Fruit fly (Drosophila melanogaster): ENCODE measurements around the gene CHOp24.

CHOp24 gene

DNA sequence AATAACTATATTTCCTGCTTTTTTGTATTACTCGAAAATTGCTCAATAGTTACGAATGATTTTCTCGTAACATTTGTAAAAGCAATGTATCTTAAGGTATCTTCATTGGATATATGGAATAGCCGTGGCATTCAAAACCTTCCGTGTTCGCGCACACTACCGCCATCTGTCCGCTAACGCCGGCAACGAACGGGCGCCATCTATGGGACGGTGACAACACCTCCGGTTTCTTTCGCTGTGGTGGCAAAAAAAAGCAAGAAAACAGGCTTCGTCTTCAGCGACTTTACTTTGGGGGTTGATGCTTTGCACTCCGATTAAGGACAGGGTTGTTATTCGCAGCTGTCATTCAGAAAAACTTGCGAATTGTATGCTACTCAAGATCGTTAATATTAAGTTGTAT lies 33.6 kb upstream of the CHOp24 start (continued):
- TF ChIP-seq CG3032 (tag; optimal IDR thresholded peaks at IDR 0.05) (no peak), CG11762 (GFP tag; optimal IDR thresholded peaks at IDR 0.05; ENCODE audit: insufficient read depth) (no peak), dac (GFP tag; optimal IDR thresholded peaks at IDR 0.05) (peak; percentile 61), esn (GFP tag; optimal IDR thresholded peaks at IDR 0.05) (peak; percentile 62), achi (GFP tag; optimal IDR thresholded peaks at IDR 0.05) (peak; percentile 59), CG7368 (GFP tag; optimal IDR thresholded peaks at IDR 0.05) (peak; percentile 56), CG8632 (GFP tag; optimal IDR thresholded peaks at IDR 0.05) (no peak), Met (GFP tag; optimal IDR thresholded peaks at IDR 0.05) (peak; percentile 46), Ets21C (GFP tag; optimal IDR thresholded peaks at IDR 0.05) (no peak), Eip93F (GFP tag; optimal IDR thresholded peaks at IDR 0.05) (no peak), CG6792 (GFP tag; optimal IDR thresholded peaks at IDR 0.05) (peak; percentile 43), CG6276 (GFP tag; optimal IDR thresholded peaks at IDR 0.05) (no peak), CG1621 (tag; optimal IDR thresholded peaks at IDR 0.05) (peak; percentile 39), lz (GFP tag; optimal IDR thresholded peaks at IDR 0.05) (peak; percentile 59), Lpt (GFP tag; optimal IDR thresholded peaks at IDR 0.05) (no peak), Eip78C (GFP tag) (peak; percentile 71), Blimp-1 (GFP tag; optimal IDR thresholded peaks at IDR 0.05) (no peak), CG11294 (GFP tag; IDR thresholded peaks at IDR 0.05) (no peak), dsx (GFP tag; optimal IDR thresholded peaks at IDR 0.05; ENCODE audit: poor library complexity, severe bottlenecking) (no peak), CG10669 (GFP tag; optimal IDR thresholded peaks at IDR 0.05) (peak; percentile 19)

DNA sequence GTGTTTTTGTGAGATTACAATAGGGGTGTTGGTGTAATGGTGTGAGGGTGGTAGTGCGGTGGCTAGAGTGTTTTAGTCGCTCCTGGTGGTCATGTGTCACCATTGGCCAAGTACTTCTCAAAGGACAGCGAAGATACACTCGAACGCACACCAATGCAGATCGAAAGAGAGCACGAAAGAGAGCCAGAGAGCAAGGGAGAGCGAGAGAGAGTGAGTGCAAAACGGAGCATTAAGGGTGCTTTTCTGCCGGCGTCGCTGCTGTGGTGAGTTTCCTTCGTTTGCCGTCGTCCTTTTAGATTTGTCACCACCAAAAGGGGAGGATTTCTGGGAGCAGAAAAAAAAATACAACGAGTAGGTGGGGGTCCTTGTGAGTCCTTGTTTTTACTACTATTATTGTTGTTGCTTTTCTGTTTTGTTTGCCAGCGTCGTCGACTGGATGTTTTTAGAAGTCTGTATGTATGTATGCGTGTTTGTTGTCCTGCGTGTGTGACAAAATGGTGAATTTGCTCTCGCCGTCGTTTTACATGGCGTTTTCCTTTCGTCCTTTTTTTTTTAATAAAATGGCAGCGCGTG lies 32.5 kb upstream of the CHOp24 start:
- TF ChIP-seq vri (GFP tag; optimal IDR thresholded peaks at IDR 0.05), result no peak

DNA sequence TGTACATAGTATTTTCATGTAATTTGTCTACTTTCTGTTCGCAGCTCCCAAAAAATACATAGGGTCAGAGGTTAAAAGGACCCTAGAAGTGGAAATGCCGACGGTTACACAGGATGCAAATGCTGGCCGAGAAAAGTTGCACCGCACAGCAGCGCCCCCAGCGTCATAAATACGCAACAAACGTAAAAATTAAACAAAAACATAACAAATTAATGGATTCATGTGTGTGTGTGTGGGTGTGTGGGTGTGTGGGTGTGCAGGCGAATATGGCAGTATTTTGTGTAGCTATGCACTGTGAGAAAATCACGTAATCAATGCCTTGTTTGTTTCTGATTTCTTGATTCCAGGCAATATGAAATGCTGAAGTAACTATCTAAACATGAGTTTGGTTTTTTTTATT lies 29.1 kb upstream of the CHOp24 start:
- TF ChIP-seq CG6792 (GFP tag; optimal IDR thresholded peaks at IDR 0.05) (no peak), eg (GFP tag; IDR thresholded peaks at IDR 0.05) (no peak), CG34406 (GFP tag; optimal IDR thresholded peaks at IDR 0.05) (no peak), cyc (GFP tag; optimal IDR thresholded peaks at IDR 0.05) (no peak), pdm3 (GFP tag; optimal IDR thresholded peaks at IDR 0.05) (no peak), Eip93F (GFP tag; optimal IDR thresholded peaks at IDR 0.05) (no peak), net (GFP tag; optimal IDR thresholded peaks at IDR 0.05) (no peak), CG15336 (GFP tag; IDR thresholded peaks at IDR 0.05) (no peak)

DNA sequence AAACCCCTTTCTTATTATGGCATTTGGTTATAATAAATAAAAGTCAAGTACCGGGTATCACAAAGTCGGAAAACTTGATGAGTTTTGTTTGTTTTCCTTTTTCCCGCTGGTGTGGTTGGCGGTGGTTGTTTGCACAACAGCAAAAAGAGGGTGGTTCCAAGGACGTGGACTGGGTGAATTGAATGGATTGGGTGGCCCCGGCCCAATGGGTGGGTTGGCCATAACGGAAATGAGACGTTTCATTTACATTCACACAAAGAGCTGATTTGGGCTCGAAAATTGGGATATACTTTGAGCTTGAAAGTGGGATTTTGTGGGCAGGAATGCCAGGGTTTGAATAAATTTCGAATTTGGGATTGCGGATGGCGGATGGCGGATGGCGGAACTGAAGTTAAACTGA lies 19.8 kb upstream of the CHOp24 start:
- no peak for TF ChIP-seq vri (GFP tag; optimal IDR thresholded peaks at IDR 0.05)
- TF ChIP-seq CG10631 (GFP tag; optimal IDR thresholded peaks at IDR 0.05), result no peak
- TF ChIP-seq spab (GFP tag; optimal IDR thresholded peaks at IDR 0.05), result no peak
- TF ChIP-seq CG9139 (GFP tag; optimal IDR thresholded peaks at IDR 0.05), result no peak
- no peak for TF ChIP-seq CG6276 (GFP tag; optimal IDR thresholded peaks at IDR 0.05)
- no peak for TF ChIP-seq Blimp-1 (GFP tag; optimal IDR thresholded peaks at IDR 0.05)
- TF ChIP-seq cyc (GFP tag; optimal IDR thresholded peaks at IDR 0.05), result no peak
- no peak for TF ChIP-seq CG15336 (GFP tag; IDR thresholded peaks at IDR 0.05)
- TF ChIP-seq esn (GFP tag; optimal IDR thresholded peaks at IDR 0.05), result no peak
- TF ChIP-seq Hr4 (GFP tag; optimal IDR thresholded peaks at IDR 0.05), result no peak
- TF ChIP-seq CG8632 (GFP tag; optimal IDR thresholded peaks at IDR 0.05), result no peak
- TF ChIP-seq fd85E (GFP tag; optimal IDR thresholded peaks at IDR 0.05), result no peak
- TF ChIP-seq Hr39 (GFP tag; optimal IDR thresholded peaks at IDR 0.05), result no peak

DNA sequence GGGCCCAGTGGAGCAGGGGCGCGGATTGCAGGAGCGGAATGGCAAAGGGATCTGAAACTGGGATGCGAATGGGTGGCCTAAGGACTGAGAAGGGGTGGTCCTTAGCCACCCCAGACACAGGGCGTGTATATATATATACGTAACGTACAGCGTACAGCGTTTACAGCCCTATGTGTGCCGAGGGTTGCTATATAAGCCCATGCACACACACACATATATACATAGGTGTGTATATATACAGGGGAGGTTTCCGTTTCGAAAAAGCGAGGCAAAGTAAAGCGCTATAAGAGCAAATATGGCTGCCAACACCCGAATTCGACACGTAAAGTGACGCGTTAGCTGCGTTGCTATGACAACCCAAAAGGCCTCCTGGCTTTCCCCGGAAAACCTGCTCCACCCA lies 14.0 kb upstream of the CHOp24 start:
- TF ChIP-seq dac (GFP tag; optimal IDR thresholded peaks at IDR 0.05), result no peak
- TF ChIP-seq Eip93F (GFP tag; optimal IDR thresholded peaks at IDR 0.05), result no peak
- TF ChIP-seq Sox102F (GFP tag; optimal IDR thresholded peaks at IDR 0.05), result no peak
- TF ChIP-seq CG34406 (GFP tag; optimal IDR thresholded peaks at IDR 0.05), result no peak
- TF ChIP-seq CG6854 (GFP tag; optimal IDR thresholded peaks at IDR 0.05), result no peak
- TF ChIP-seq CG3032 (tag; optimal IDR thresholded peaks at IDR 0.05), result no peak
- no peak for TF ChIP-seq spab (GFP tag; optimal IDR thresholded peaks at IDR 0.05)
- TF ChIP-seq CG11902 (GFP tag; optimal IDR thresholded peaks at IDR 0.05), result no peak
- no peak for TF ChIP-seq CG32006 (GFP tag; optimal IDR thresholded peaks at IDR 0.05)
- no peak for TF ChIP-seq CG8119 (GFP tag; IDR thresholded peaks at IDR 0.05)
- no peak for TF ChIP-seq esn (GFP tag; optimal IDR thresholded peaks at IDR 0.05)
- no peak for TF ChIP-seq OdsH (GFP tag; optimal IDR thresholded peaks at IDR 0.05)
- TF ChIP-seq Met (GFP tag; optimal IDR thresholded peaks at IDR 0.05), result no peak
- TF ChIP-seq CG11294 (GFP tag; IDR thresholded peaks at IDR 0.05), result no peak
- TF ChIP-seq net (GFP tag; optimal IDR thresholded peaks at IDR 0.05), result no peak
- no peak for TF ChIP-seq CG1621 (tag; optimal IDR thresholded peaks at IDR 0.05)
- TF ChIP-seq CG7368 (GFP tag; optimal IDR thresholded peaks at IDR 0.05), result no peak
- TF ChIP-seq CG6276 (GFP tag; optimal IDR thresholded peaks at IDR 0.05), result no peak
- TF ChIP-seq Hr39 (GFP tag; optimal IDR thresholded peaks at IDR 0.05), result no peak
